Fruit fly (Drosophila melanogaster) whole organism, embryonic: ENCODE results near the gene wge.

ENCODE experiments used
- CG10654 ChIP-seq: fragments of 200-800 bp; sonication (Bioruptor generic); optimal IDR thresholded peaks from 2 replicates; lab custom pipeline; 2016; ENCODE audit warnings: missing biosample characterization, missing genetic modification characterization
- CG11093 ChIP-seq: fragments of 200-800 bp; sonication (Bioruptor generic); IDR thresholded peaks from 3 replicates; pipeline ENCODE4 v1.3.6; 2022; ENCODE audit warnings: missing biosample characterization, missing genetic modification characterization
- CG12236 ChIP-seq: fragments of 200-800 bp; sonication (Bioruptor generic); optimal IDR thresholded peaks from 2 replicates; lab custom pipeline; 2016; ENCODE audit warnings: missing biosample characterization, missing genetic modification characterization
- CG12744 ChIP-seq: fragments of 200-800 bp; sonication (Bioruptor generic); optimal IDR thresholded peaks from 2 replicates; lab custom pipeline; 2016; ENCODE audit warnings: missing biosample characterization, missing genetic modification characterization
- CG13775 ChIP-seq: fragments of 200-800 bp; sonication (Bioruptor generic); optimal IDR thresholded peaks from 3 replicates; lab custom pipeline; 2017; ENCODE audit warnings: missing biosample characterization, mild to moderate bottlenecking, missing genetic modification characterization
- CG13894 ChIP-seq: fragments of 200-800 bp; sonication (Bioruptor generic); optimal IDR thresholded peaks from 3 replicates; lab custom pipeline; 2018; ENCODE audit warnings: missing biosample characterization, mild to moderate bottlenecking, missing genetic modification characterization, moderate library complexity
- CG1529 ChIP-seq: fragments of 200-800 bp; sonication (Bioruptor generic); optimal IDR thresholded peaks from 3 replicates; lab custom pipeline; 2018; ENCODE audit warnings: missing biosample characterization, missing genetic modification characterization
- CG3163 ChIP-seq: fragments of 200-800 bp; sonication (Bioruptor generic); optimal IDR thresholded peaks from 3 replicates; lab custom pipeline; 2016; ENCODE audit warnings: missing biosample characterization, missing genetic modification characterization
- CG4404 ChIP-seq: fragments of 200-800 bp; sonication (Bioruptor generic); IDR thresholded peaks from 2 replicates; pipeline ENCODE4 v1.3.6; 2022; ENCODE audit warnings: missing biosample characterization, missing genetic modification characterization
- CG4617 ChIP-seq: fragments of 200-800 bp; sonication (Bioruptor generic); optimal IDR thresholded peaks from 3 replicates; lab custom pipeline; 2016; ENCODE audit warnings: missing biosample characterization, missing genetic modification characterization, borderline replicate concordance
- CG4730 ChIP-seq: fragments of 200-800 bp; sonication (Bioruptor generic); IDR thresholded peaks from 2 replicates; pipeline ENCODE4 v1.3.6; 2022; ENCODE audit warnings: missing biosample characterization, missing genetic modification characterization
- CG5245 ChIP-seq: fragments of 200-800 bp; sonication (Bioruptor generic); optimal IDR thresholded peaks from 3 replicates; lab custom pipeline; 2016; ENCODE audit warnings: missing biosample characterization, missing genetic modification characterization
- CG6654 ChIP-seq: fragments of 200-800 bp; sonication (Bioruptor generic); optimal IDR thresholded peaks from 2 replicates; lab custom pipeline; 2017; ENCODE audit warnings: missing biosample characterization, mild to moderate bottlenecking, missing genetic modification characterization
- CG8290 ChIP-seq, 3 experiments: fragments of 200-800 bp; sonication (Bioruptor generic); optimal IDR thresholded peaks; 2 replicates each; lab custom pipeline; 2016 to 2019; ENCODE audit warnings: missing biosample characterization in 3 of 3, missing genetic modification characterization in 3 of 3, mild to moderate bottlenecking in 2 of 3, moderate library complexity in 1 of 3
- CG8944 ChIP-seq: fragments of 200-800 bp; sonication (Bioruptor generic); optimal IDR thresholded peaks from 3 replicates; lab custom pipeline; 2016; ENCODE audit warnings: missing biosample characterization, missing genetic modification characterization
- CG9727 ChIP-seq: fragments of 200-800 bp; sonication (Bioruptor generic); optimal IDR thresholded peaks from 3 replicates; lab custom pipeline; 2017; ENCODE audit warnings: missing biosample characterization, mild to moderate bottlenecking, missing genetic modification characterization
- Dfd ChIP-seq, 2 experiments: fragments of >200 bp; optimal IDR thresholded peaks; 2 replicates each; lab custom pipeline; 2017; ENCODE audit warnings: missing biosample characterization in 2 of 2, missing genetic modification characterization in 2 of 2
- Dip2 ChIP-seq: fragments of 200-800 bp; sonication (Bioruptor generic); IDR thresholded peaks from 2 replicates; pipeline ENCODE4 v1.3.6; 2022; ENCODE audit warnings: missing biosample characterization, missing genetic modification characterization
- Gug ChIP-seq: fragments of 200-800 bp; sonication (Bioruptor generic); IDR thresholded peaks from 4 replicates; pipeline ENCODE4 v1.3.6; 2022; ENCODE audit warnings: missing biosample characterization, missing genetic modification characterization
- Hand ChIP-seq: fragments of 200-800 bp; sonication (Bioruptor generic); optimal IDR thresholded peaks from 2 replicates; lab custom pipeline; 2017; ENCODE audit warnings: mild to moderate bottlenecking, missing biosample characterization, missing genetic modification reagents, missing genetic modification characterization
- Hmr ChIP-seq: fragments of 200-800 bp; sonication (Bioruptor generic); optimal IDR thresholded peaks from 3 replicates; lab custom pipeline; 2017; ENCODE audit warnings: mild to moderate bottlenecking, missing biosample characterization, missing genetic modification reagents, missing genetic modification characterization
- MBD-R2 ChIP-seq: fragments of 200-800 bp; sonication (Bioruptor generic); IDR thresholded peaks from 2 replicates; pipeline ENCODE4 v1.3.6; 2022; ENCODE audit warnings: missing biosample characterization, missing genetic modification characterization
- MTF-1 ChIP-seq: fragments of 200-800 bp; sonication (Bioruptor generic); optimal IDR thresholded peaks from 2 replicates; lab custom pipeline; 2018; ENCODE audit warnings: missing biosample characterization, mild to moderate bottlenecking, missing genetic modification characterization, borderline replicate concordance
- Nf-YA ChIP-seq: fragments of 200-800 bp; sonication (Bioruptor generic); IDR thresholded peaks from 2 replicates; pipeline ENCODE4 v1.3.6; 2022; ENCODE audit warnings: missing biosample characterization, missing genetic modification characterization
- Optix ChIP-seq: fragments of 200-800 bp; sonication (Bioruptor generic); IDR thresholded peaks from 3 replicates; pipeline ENCODE4 v1.3.6; 2022; ENCODE audit warnings: missing biosample characterization, missing genetic modification characterization
- Ptx1 ChIP-seq: fragments of 200-800 bp; sonication (Bioruptor generic); IDR thresholded peaks from 2 replicates; pipeline ENCODE4 v1.3.6; 2022; ENCODE audit warnings: missing biosample characterization, missing genetic modification characterization
- Six4 ChIP-seq: fragments of 200-800 bp; sonication (Bioruptor generic); optimal IDR thresholded peaks from 2 replicates; lab custom pipeline; 2016; ENCODE audit warnings: missing biosample characterization, missing genetic modification characterization
- Xbp1 ChIP-seq: fragments of 200-800 bp; sonication (Bioruptor generic); optimal IDR thresholded peaks from 3 replicates; lab custom pipeline; 2016; ENCODE audit warnings: missing biosample characterization, mild to moderate bottlenecking, missing genetic modification characterization
- amos ChIP-seq: fragments of 200-800 bp; sonication (Bioruptor generic); IDR thresholded peaks from 2 replicates; pipeline ENCODE4 v1.3.6; 2022; ENCODE audit warnings: missing biosample characterization, missing genetic modification characterization; ENCODE audit not compliant: partially characterized antibody
- az2 ChIP-seq: fragments of 200-800 bp; sonication (Bioruptor generic); optimal IDR thresholded peaks from 3 replicates; lab custom pipeline; 2016; ENCODE audit warnings: missing biosample characterization, missing genetic modification characterization
- chm ChIP-seq: fragments of 200-800 bp; sonication (Bioruptor generic); IDR thresholded peaks from 2 replicates; pipeline ENCODE4 v1.3.6; 2022; ENCODE audit warnings: missing biosample characterization, missing genetic modification characterization
- cwo ChIP-seq: fragments of 200-800 bp; sonication (Bioruptor generic); optimal IDR thresholded peaks from 3 replicates; lab custom pipeline; 2017; ENCODE audit warnings: missing biosample characterization, missing genetic modification characterization, mild to moderate bottlenecking, moderate library complexity, missing genetic modification reagents
- dmrt11E ChIP-seq: fragments of 200-800 bp; sonication (Bioruptor generic); optimal IDR thresholded peaks from 3 replicates; lab custom pipeline; 2018; ENCODE audit warnings: missing biosample characterization, mild to moderate bottlenecking, missing genetic modification characterization, moderate library complexity
- ems ChIP-seq: fragments of 200-800 bp; sonication (Bioruptor generic); optimal IDR thresholded peaks from 3 replicates; lab custom pipeline; 2016; ENCODE audit warnings: missing biosample characterization, missing genetic modification characterization
- gce ChIP-seq: fragments of 200-800 bp; sonication (Bioruptor generic); IDR thresholded peaks from 3 replicates; pipeline ENCODE4 v1.3.6; 2022; ENCODE audit warnings: missing biosample characterization, missing genetic modification characterization
- gfzf ChIP-seq: fragments of 200-800 bp; sonication (Bioruptor generic); optimal IDR thresholded peaks from 2 replicates; lab custom pipeline; 2016; ENCODE audit warnings: missing biosample characterization, mild to moderate bottlenecking, missing genetic modification characterization, moderate library complexity
- grau ChIP-seq: fragments of 200-800 bp; optimal IDR thresholded peaks from 3 replicates; lab custom pipeline; 2019; ENCODE audit warnings: missing biosample characterization, mild to moderate bottlenecking, missing genetic modification characterization, moderate library complexity
- gsb ChIP-seq: fragments of 200-800 bp; sonication (Bioruptor generic); IDR thresholded peaks from 2 replicates; pipeline ENCODE4 v1.3.6; 2022; ENCODE audit warnings: missing biosample characterization, missing genetic modification characterization
- h ChIP-seq: fragments of >200 bp; optimal IDR thresholded peaks from 2 replicates; lab custom pipeline; 2017
- hb ChIP-seq: fragments of 200-800 bp; sonication (Bioruptor generic); IDR thresholded peaks from 3 replicates; pipeline ENCODE4 v1.3.6; 2022; ENCODE audit warnings: missing biosample characterization, missing genetic modification characterization; ENCODE audit not compliant: partially characterized antibody
- insv ChIP-seq, 2 experiments: fragments of 200-800 bp; sonication (Bioruptor generic); optimal IDR thresholded peaks; 3 replicates each; lab custom pipeline; 2016 to 2018; ENCODE audit warnings: missing biosample characterization in 2 of 2, missing genetic modification characterization in 2 of 2
- klu ChIP-seq: fragments of 200-800 bp; sonication (Bioruptor generic); IDR thresholded peaks from 2 replicates; pipeline ENCODE4 v1.3.6; 2022; ENCODE audit warnings: missing biosample characterization, missing genetic modification characterization
- org-1 ChIP-seq: fragments of 200-800 bp; sonication (Bioruptor generic); optimal IDR thresholded peaks from 2 replicates; lab custom pipeline; 2017; ENCODE audit warnings: missing biosample characterization, missing genetic modification characterization
- ranshi ChIP-seq: fragments of 200-800 bp; sonication (Bioruptor generic); IDR thresholded peaks from 2 replicates; pipeline ENCODE4 v1.3.6; 2022; ENCODE audit warnings: missing biosample characterization, missing genetic modification characterization
- run ChIP-seq: fragments of 200-800 bp; sonication (Bioruptor generic); optimal IDR thresholded peaks from 3 replicates; lab custom pipeline; 2018; ENCODE audit warnings: missing biosample characterization, mild to moderate bottlenecking, missing genetic modification characterization
- slp2 ChIP-seq: fragments of 200-800 bp; sonication (Bioruptor generic); optimal IDR thresholded peaks from 2 replicates; lab custom pipeline; 2016; ENCODE audit warnings: missing biosample characterization, missing genetic modification characterization
- so ChIP-seq: fragments of 200-800 bp; sonication (Bioruptor generic); IDR thresholded peaks from 3 replicates; pipeline ENCODE4 v1.3.6; 2022; ENCODE audit warnings: missing biosample characterization, missing genetic modification characterization
- tio ChIP-seq: fragments of 200-800 bp; sonication (Bioruptor generic); optimal IDR thresholded peaks from 2 replicates; lab custom pipeline; 2017; ENCODE audit warnings: missing biosample characterization, missing genetic modification characterization, inconsistent platforms
- usp ChIP-seq: fragments of >200 bp; optimal IDR thresholded peaks from 2 replicates; lab custom pipeline; 2017; ENCODE audit warnings: missing biosample characterization, missing genetic modification characterization
- zen ChIP-seq: fragments of 200-800 bp; sonication (Bioruptor generic); optimal IDR thresholded peaks from 3 replicates; lab custom pipeline; 2018; ENCODE audit warnings: missing biosample characterization, mild to moderate bottlenecking, missing genetic modification characterization, moderate library complexity

Gene wge

dm6 chr3R:22667284-22667958 is 53.5 kb downstream of the wge start (continued):
- no peak for TF ChIP-seq gce (GFP tag; lab: Robert Waterston, UW)
- TF ChIP-seq MBD-R2 (GFP tag; lab: Robert Waterston, UW): 0 out of 2 replicates have a peak, but pooled peaks have one; percentile 19
- TF ChIP-seq CG13894 (tag; lab: Kevin White, UChicago): no peak
- TF ChIP-seq CG12236: peak; percentile 38
- TF ChIP-seq amos (GFP tag; lab: Robert Waterston, UW): no peak
- no peak for TF ChIP-seq Hand
- peak; percentile 63 for TF ChIP-seq CG4404 (GFP tag; lab: Robert Waterston, UW)
- TF ChIP-seq Xbp1: peak; percentile 77
- peak; percentile 64 for TF ChIP-seq CG4730
- peak; percentile 66 for TF ChIP-seq run (tag; lab: Kevin White, UChicago)
- peak; percentile 83 for TF ChIP-seq CG10654
- TF ChIP-seq grau (tag; lab: Kevin White, UChicago): peak; percentile 76
- peak; percentile 79 for TF ChIP-seq az2 (GFP tag; lab: Kevin White, UChicago)
- TF ChIP-seq usp: no peak
- TF ChIP-seq CG9727 (GFP tag; lab: Kevin White, UChicago): peak; percentile 88
- no peak for TF ChIP-seq hb
- no peak for TF ChIP-seq h (lab: Kevin White, UChicago)
- TF ChIP-seq gsb (GFP tag; lab: Robert Waterston, UW): no peak
- peak; percentile 22 for TF ChIP-seq CG3163 (GFP tag; lab: Kevin White, UChicago)
- no peak for TF ChIP-seq Gug
- 0 out of 2 replicates have a peak, but pooled peaks have one; percentile 25 for TF ChIP-seq chm (GFP tag; lab: Robert Waterston, UW)
- TF ChIP-seq Ptx1: peak; percentile 73
- TF ChIP-seq ranshi (GFP tag; lab: Robert Waterston, UW): peak; percentile 66; the same call in 1 of the 2 replicates
- peak; percentile 38; the same call in 1 of the 2 replicates for TF ChIP-seq klu
- peak; percentile 64 for TF ChIP-seq Nf-YA (GFP tag; lab: Robert Waterston, UW)
- peak; percentile 58 for TF ChIP-seq slp2 (GFP tag; lab: Kevin White, UChicago)
- TF ChIP-seq org-1: peak; percentile 69
- TF ChIP-seq MTF-1 (GFP tag; lab: Kevin White, UChicago): peak; percentile 34
- TF ChIP-seq CG8944: peak; percentile 45
- TF ChIP-seq CG5245: peak; percentile 65
- peak; percentile 71 for TF ChIP-seq CG6654 (GFP tag; lab: Kevin White, UChicago)
- 0 out of 2 replicates have a peak, but pooled peaks have one; percentile 20 for TF ChIP-seq Dip2 (GFP tag; lab: Robert Waterston, UW)
- TF ChIP-seq insv (GFP tag; optimal IDR thresholded peaks at IDR 0.05; lab: Kevin White, UChicago): no peak
- TF ChIP-seq Optix (GFP tag; lab: Robert Waterston, UW): 0 out of 3 replicates have a peak, but pooled peaks have one; percentile 27
- TF ChIP-seq Hmr (GFP tag; lab: Kevin White, UChicago): peak; percentile 11
- TF ChIP-seq Six4 (GFP tag; lab: Kevin White, UChicago): peak; percentile 83
- TF ChIP-seq CG8290 (GFP tag; optimal IDR thresholded peaks at IDR 0.05; lab: Kevin White, UChicago): peak; percentile 78
- no peak for TF ChIP-seq CG8290 (tag; optimal IDR thresholded peaks at IDR 0.05; lab: Kevin White, UChicago)
- peak; percentile 66; the same call in 1 of the 3 replicates for TF ChIP-seq so (GFP tag; lab: Robert Waterston, UW)
- peak; percentile 60 for TF ChIP-seq ems
- peak; percentile 64 for TF ChIP-seq tio (GFP tag; lab: Kevin White, UChicago)
- peak; percentile 87 for TF ChIP-seq dmrt11E
- TF ChIP-seq CG13775: peak; percentile 59
- peak; percentile 73 for TF ChIP-seq cwo (GFP tag; lab: Kevin White, UChicago)
- TF ChIP-seq CG1529 (GFP tag; lab: Kevin White, UChicago): peak; percentile 79
- TF ChIP-seq gfzf (GFP tag; lab: Kevin White, UChicago): no peak
- no peak for TF ChIP-seq CG12744
- no peak for TF ChIP-seq Dfd (GFP tag; optimal IDR thresholded peaks at IDR 0.05; lab: Kevin White, UChicago)
- peak; percentile 74; the same call in 1 of the 3 replicates for TF ChIP-seq CG11093
- peak; percentile 89 for TF ChIP-seq zen
- TF ChIP-seq CG4617 (GFP tag; lab: Kevin White, UChicago): peak; percentile 12
